Worm (Caenorhabditis elegans): Measurements from ENCODE around the gene T05A8.2.

DNA sequence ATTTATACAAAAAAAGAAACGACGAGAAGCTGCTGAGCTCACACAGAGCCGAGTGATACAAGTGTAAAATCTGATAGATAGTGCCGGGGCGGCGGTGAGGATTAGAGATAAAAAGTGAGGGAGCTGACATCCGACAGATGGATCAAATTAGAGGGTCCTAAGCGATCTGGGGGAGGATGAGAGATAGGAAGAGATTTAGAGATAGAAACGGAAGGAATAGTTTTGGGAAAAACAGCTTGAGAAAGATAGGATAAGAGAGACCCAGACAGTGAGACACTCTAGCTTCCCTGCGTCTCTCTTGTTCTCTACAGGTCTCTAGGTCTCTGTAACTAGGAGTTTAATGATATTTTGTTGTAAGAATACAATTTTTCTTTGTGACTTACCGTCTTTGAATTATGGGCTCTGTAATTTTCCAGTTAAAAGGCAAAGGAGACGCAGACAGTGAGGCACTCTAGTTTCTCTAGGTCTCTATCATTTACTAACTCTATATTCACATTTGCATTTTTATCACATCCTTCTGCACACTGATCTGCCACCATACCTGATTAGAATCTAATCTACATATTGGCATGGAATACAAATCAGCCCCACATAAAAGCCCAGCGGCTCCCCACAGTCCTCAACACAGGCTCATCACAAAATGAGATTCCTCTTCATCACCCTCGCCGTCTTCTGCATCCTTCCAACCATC, 23.7 kb downstream of the T05A8.2 start, which contains the start of the genes sup-9 and nspf-1:
- TF ChIP-seq zag-1 (tag; optimal IDR thresholded peaks at IDR 0.05) = no peak
- no peak for TF ChIP-seq nhr-90 (tag; optimal IDR thresholded peaks at IDR 0.05; ENCODE audit: poor library complexity)
- TF ChIP-seq ztf-11 (tag; optimal IDR thresholded peaks at IDR 0.05) = no peak
- no peak for TF ChIP-seq skn-1 (tag; optimal IDR thresholded peaks at IDR 0.05)
- TF ChIP-seq isw-1 (GFP tag; IDR thresholded peaks at IDR 0.05) = no peak
- TF ChIP-seq fos-1 (tag; optimal IDR thresholded peaks at IDR 0.05) = no peak
- no peak for TF ChIP-seq ama-1 (optimal IDR thresholded peaks at IDR 0.05)
- no peak for TF ChIP-seq nhr-237 (tag; optimal IDR thresholded peaks at IDR 0.05)
- no peak for TF ChIP-seq mdl-1 (tag; optimal IDR thresholded peaks at IDR 0.05)
- TF ChIP-seq ztf-4 (tag; optimal IDR thresholded peaks at IDR 0.05) = no peak

All from whole organism, L1 larva.